Worm (Caenorhabditis elegans) whole organism, late embryonic: ENCODE results near the gene swt-2.

ENCODE experiments used
- C08G9.2 ChIP-seq: sonication (generic microtip); optimal IDR thresholded peaks from 2 replicates; lab custom pipeline; 2016; ENCODE audit warnings: mild to moderate bottlenecking, missing genetic modification characterization, moderate library complexity, missing compliant biosample characterization
- F13H6.1 ChIP-seq: sonication (generic microtip); optimal IDR thresholded peaks from 2 replicates; lab custom pipeline; 2016; ENCODE audit warnings: missing genetic modification characterization, missing compliant biosample characterization
- K02D7.2 ChIP-seq: sonication (generic microtip); optimal IDR thresholded peaks from 2 replicates; lab custom pipeline; 2017; ENCODE audit warnings: mild to moderate bottlenecking, missing genetic modification characterization, missing compliant biosample characterization
- K09A11.1 ChIP-seq: sonication (generic microtip); optimal IDR thresholded peaks from 2 replicates; lab custom pipeline; 2017; ENCODE audit warnings: antibody characterized with exemption, mild to moderate bottlenecking, missing genetic modification characterization, missing compliant biosample characterization; ENCODE audit not compliant: insufficient read depth
- ama-1 ChIP-seq: fragments of 150-350 bp; optimal IDR thresholded peaks from 2 replicates; lab custom pipeline; 2014
- ceh-18 ChIP-seq: sonication (generic microtip); optimal IDR thresholded peaks from 2 replicates; lab custom pipeline; 2016; ENCODE audit warnings: missing genetic modification characterization, missing compliant biosample characterization
- ceh-2 ChIP-seq: sonication (generic microtip); optimal IDR thresholded peaks from 2 replicates; lab custom pipeline; 2016; ENCODE audit warnings: missing genotype, missing genetic modification characterization, missing compliant biosample characterization
- ceh-22 ChIP-seq: sonication (generic microtip); optimal IDR thresholded peaks from 2 replicates; lab custom pipeline; 2017; ENCODE audit warnings: missing biosample characterization, missing genetic modification characterization
- ceh-31 ChIP-seq: sonication (generic microtip); optimal IDR thresholded peaks from 2 replicates; lab custom pipeline; 2016; ENCODE audit warnings: missing genetic modification characterization, missing compliant biosample characterization
- ceh-34 ChIP-seq: sonication (generic microtip); optimal IDR thresholded peaks from 2 replicates; lab custom pipeline; 2016; ENCODE audit warnings: mild to moderate bottlenecking, missing genetic modification characterization, missing compliant biosample characterization
- ceh-45 ChIP-seq: fragments of 200-800 bp; sonication (Bioruptor generic); IDR thresholded peaks from 2 replicates; pipeline ENCODE4 v1.3.6; 2022; ENCODE audit warnings: missing genetic modification reagents, missing genetic modification characterization, missing compliant biosample characterization
- ceh-6 ChIP-seq: fragments of 200-800 bp; sonication (Bioruptor generic); optimal IDR thresholded peaks from 2 replicates; lab custom pipeline; 2018; ENCODE audit warnings: mild to moderate bottlenecking, missing genetic modification characterization, missing compliant biosample characterization
- ceh-9 ChIP-seq: sonication (generic microtip); optimal IDR thresholded peaks from 2 replicates; lab custom pipeline; 2016; ENCODE audit warnings: mild to moderate bottlenecking, missing genetic modification characterization, inconsistent platforms, missing compliant biosample characterization
- che-1 ChIP-seq: sonication (generic microtip); optimal IDR thresholded peaks from 2 replicates; lab custom pipeline; 2016; ENCODE audit warnings: mild to moderate bottlenecking, missing genetic modification characterization, missing compliant biosample characterization
- dmd-4 ChIP-seq: sonication (generic microtip); optimal IDR thresholded peaks from 2 replicates; lab custom pipeline; 2016; ENCODE audit warnings: borderline replicate concordance, missing genetic modification characterization, missing compliant biosample characterization
- elt-2 ChIP-seq: sonication (generic microtip); optimal IDR thresholded peaks from 2 replicates; lab custom pipeline; 2016; ENCODE audit warnings: missing genetic modification reagents, missing genetic modification characterization, missing compliant biosample characterization
- elt-4 ChIP-seq: sonication (generic microtip); optimal IDR thresholded peaks from 2 replicates; lab custom pipeline; 2016; ENCODE audit warnings: missing genetic modification characterization, missing compliant biosample characterization
- ets-4 ChIP-seq: sonication (generic microtip); optimal IDR thresholded peaks from 2 replicates; lab custom pipeline; 2016; ENCODE audit warnings: missing genetic modification characterization, missing compliant biosample characterization
- hlh-6 ChIP-seq: sonication (generic microtip); optimal IDR thresholded peaks from 2 replicates; lab custom pipeline; 2016; ENCODE audit warnings: missing genotype, missing genetic modification characterization, missing compliant biosample characterization
- madf-2 ChIP-seq: sonication (generic microtip); optimal IDR thresholded peaks from 2 replicates; lab custom pipeline; 2017; ENCODE audit warnings: missing genetic modification characterization, missing compliant biosample characterization
- mec-3 ChIP-seq: sonication (generic microtip); optimal IDR thresholded peaks from 2 replicates; lab custom pipeline; 2016; ENCODE audit warnings: borderline replicate concordance, missing genetic modification characterization, missing compliant biosample characterization
- nhr-11 ChIP-seq: fragments of 150-350 bp; optimal IDR thresholded peaks from 2 replicates; lab custom pipeline; 2014; ENCODE audit warnings: missing biosample characterization, missing genetic modification characterization
- npax-4 ChIP-seq: sonication (generic microtip); optimal IDR thresholded peaks from 2 replicates; lab custom pipeline; 2016; ENCODE audit warnings: missing genetic modification characterization, missing compliant biosample characterization
- odd-2 ChIP-seq: sonication (generic microtip); optimal IDR thresholded peaks from 2 replicates; lab custom pipeline; 2017; ENCODE audit warnings: antibody characterized with exemption, mild to moderate bottlenecking, missing genetic modification characterization, missing compliant biosample characterization
- pat-9 ChIP-seq: fragments of 200-800 bp; sonication (Bioruptor generic); optimal IDR thresholded peaks from 2 replicates; lab custom pipeline; 2018; ENCODE audit warnings: mild to moderate bottlenecking, missing genetic modification characterization, moderate library complexity, missing compliant biosample characterization
- pax-1 ChIP-seq: fragments of 150-350 bp; optimal IDR thresholded peaks from 2 replicates; lab custom pipeline; 2014; ENCODE audit warnings: missing biosample characterization, missing genetic modification characterization
- pqm-1 ChIP-seq: sonication (generic microtip); optimal IDR thresholded peaks from 2 replicates; lab custom pipeline; 2016; ENCODE audit warnings: missing genetic modification characterization, missing compliant biosample characterization
- rnt-1 ChIP-seq: sonication (generic microtip); optimal IDR thresholded peaks from 2 replicates; lab custom pipeline; 2016; ENCODE audit warnings: missing genetic modification characterization, missing compliant biosample characterization
- sox-2 ChIP-seq: fragments of 200-800 bp; sonication (Bioruptor generic); IDR thresholded peaks from 2 replicates; pipeline ENCODE4 v1.3.6; 2022; ENCODE audit warnings: missing genetic modification reagents, missing genetic modification characterization, missing compliant biosample characterization
- sox-4 ChIP-seq: sonication (generic microtip); optimal IDR thresholded peaks from 2 replicates; lab custom pipeline; 2017; ENCODE audit warnings: mild to moderate bottlenecking, missing genetic modification characterization, inconsistent platforms, missing compliant biosample characterization
- tbx-7 ChIP-seq: sonication (generic microtip); optimal IDR thresholded peaks from 2 replicates; lab custom pipeline; 2016; ENCODE audit warnings: missing genotype, missing genetic modification characterization, missing compliant biosample characterization
- ttx-3 ChIP-seq: sonication (generic microtip); optimal IDR thresholded peaks from 2 replicates; lab custom pipeline; 2016; ENCODE audit warnings: missing genetic modification reagents, missing genetic modification characterization, missing compliant biosample characterization
- unc-3 ChIP-seq, 2 experiments: fragments of 200-800 bp in 1 of 2; sonication (Bioruptor generic) in 1 of 2; sonication (generic microtip) in 1 of 2; conservative IDR thresholded peaks in 1 of 2; optimal IDR thresholded peaks in 1 of 2; 2 replicates each; pipeline versions ENCODE4 v1.3.6 to Lab custom; 2016 to 2022; ENCODE audit warnings: missing compliant biosample characterization in 2 of 2, missing genetic modification characterization in 2 of 2, missing genetic modification reagents in 1 of 2
- unc-42 ChIP-seq: sonication (generic microtip); optimal IDR thresholded peaks from 2 replicates; lab custom pipeline; 2016; ENCODE audit warnings: missing genotype, missing genetic modification characterization, missing compliant biosample characterization
- unc-86 ChIP-seq: sonication (generic microtip); optimal IDR thresholded peaks from 2 replicates; lab custom pipeline; 2016; ENCODE audit warnings: missing genetic modification characterization, missing compliant biosample characterization
- ztf-16 ChIP-seq: sonication (generic microtip); optimal IDR thresholded peaks from 2 replicates; lab custom pipeline; 2017; ENCODE audit warnings: missing genetic modification characterization, missing compliant biosample characterization

The swt-2 gene

DNA sequence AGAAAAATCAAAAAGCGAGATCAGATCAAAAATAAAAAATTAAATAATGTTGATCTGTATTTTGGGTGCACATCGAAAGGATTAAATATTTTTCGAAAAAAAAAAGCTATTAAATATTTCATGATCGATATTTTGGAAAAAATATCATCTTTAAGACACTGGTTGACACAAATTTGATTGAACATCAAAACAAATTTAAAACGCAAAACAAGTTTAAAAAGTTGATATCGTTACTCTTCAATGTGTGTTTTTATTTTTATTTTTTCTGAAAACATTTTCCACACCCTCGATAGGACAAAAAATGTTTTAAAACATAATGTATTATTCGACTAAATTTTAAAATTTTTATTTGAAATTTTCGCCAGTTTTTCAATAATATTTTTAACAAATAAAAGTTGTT is 8.1 kb downstream of the swt-2 start, which contains the start of gene C54F6.12:
Gene C54F6.12 (minus strand): TSS at position 101 of the 400 bp plus-strand sequence.
- TF ChIP-seq ceh-18 (no peak), pax-1 (tag; lab: Kevin White, UChicago) (no peak), rnt-1 (tag; lab: Kevin White, UChicago) (no peak), sox-4 (no peak), pqm-1 (tag; lab: Kevin White, UChicago) (no peak), tbx-7 (tag; lab: Kevin White, UChicago) (no peak), sox-2 (no peak), ets-4 (tag; lab: Kevin White, UChicago) (no peak), pat-9 (tag; lab: Kevin White, UChicago) (no peak), ceh-6 (no peak), K09A11.1 (tag; lab: Kevin White, UChicago) (no peak), C08G9.2 (tag; lab: Kevin White, UChicago) (no peak), K02D7.2 (no peak), dmd-4 (tag; lab: Kevin White, UChicago) (no peak), ceh-34 (tag; lab: Kevin White, UChicago) (no peak), ceh-22 (tag; lab: Kevin White, UChicago) (no peak), unc-3 (GFP tag; conservative IDR thresholded peaks at IDR 0.05; lab: Robert Waterston, UW) (no peak), unc-3 (tag; optimal IDR thresholded peaks at IDR 0.05; lab: Kevin White, UChicago) (no peak), che-1 (tag; lab: Kevin White, UChicago) (no peak)

DNA sequence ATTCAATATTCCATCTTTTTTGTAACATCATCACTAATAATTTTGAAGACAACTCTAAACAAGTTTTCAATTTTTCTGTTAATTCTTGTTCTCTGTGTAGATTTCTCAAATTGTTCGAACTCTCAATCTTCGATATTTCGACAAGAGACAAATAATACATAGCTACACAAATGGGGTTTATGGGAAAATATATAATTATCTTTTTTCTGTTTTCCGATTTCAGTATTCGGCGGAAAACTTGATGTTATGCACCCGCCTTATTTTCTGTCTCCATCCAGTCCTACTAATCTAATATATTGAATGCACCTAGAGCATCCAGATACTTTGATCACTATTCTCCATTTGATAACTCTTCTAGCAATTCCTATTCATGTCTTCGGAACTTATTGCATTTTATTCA is 9.1 kb downstream of the swt-2 start, which contains the start of gene srh-268:
Gene srh-268 (plus strand): TSS at position 301 of the 400 bp plus-strand sequence.
- TF ChIP-seq K02D7.2 (no peak), sox-2 (no peak), mec-3 (tag; lab: Kevin White, UChicago) (no peak)

DNA sequence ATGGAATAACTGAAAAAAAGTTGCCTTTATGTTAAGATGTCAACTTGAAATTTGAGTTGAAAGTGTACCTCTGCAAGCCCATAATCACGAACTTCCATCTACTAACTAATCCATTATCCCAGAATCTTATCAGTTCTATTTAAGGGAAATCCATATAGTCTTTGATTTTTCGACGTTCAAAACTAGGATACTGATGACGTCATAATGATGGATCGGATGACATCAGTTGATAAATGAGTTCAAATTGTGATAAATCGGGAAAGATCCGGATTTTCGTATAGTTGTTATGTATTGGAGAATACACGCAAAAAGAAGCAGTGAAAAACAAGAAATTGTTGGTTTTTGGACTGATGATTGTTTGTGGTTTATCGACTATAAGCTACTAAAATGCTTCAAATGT is 13.8 kb downstream of the swt-2 start:
- TF ChIP-seq unc-42 (tag; lab: Kevin White, UChicago) (no peak), ceh-9 (tag; lab: Kevin White, UChicago) (no peak), nhr-11 (tag; lab: Kevin White, UChicago) (no peak), odd-2 (tag; lab: Kevin White, UChicago) (no peak), unc-3 (GFP tag; conservative IDR thresholded peaks at IDR 0.05; lab: Robert Waterston, UW) (no peak), unc-3 (tag; optimal IDR thresholded peaks at IDR 0.05; lab: Kevin White, UChicago) (no peak), sox-2 (no peak), ceh-45 (GFP tag; lab: Robert Waterston, UW) (no peak), ets-4 (tag; lab: Kevin White, UChicago) (no peak), ceh-31 (tag; lab: Kevin White, UChicago) (no peak), sox-4 (no peak), ztf-16 (tag; lab: Kevin White, UChicago) (no peak), F13H6.1 (tag; lab: Kevin White, UChicago) (no peak), ceh-22 (tag; lab: Kevin White, UChicago) (no peak), ceh-2 (tag; lab: Kevin White, UChicago) (no peak), ceh-34 (tag; lab: Kevin White, UChicago) (no peak), ttx-3 (tag; lab: Kevin White, UChicago) (no peak), K02D7.2 (no peak), unc-86 (tag; lab: Kevin White, UChicago) (no peak)
- TF ChIP-seq, all 69 proteins: peak for 0

DNA sequence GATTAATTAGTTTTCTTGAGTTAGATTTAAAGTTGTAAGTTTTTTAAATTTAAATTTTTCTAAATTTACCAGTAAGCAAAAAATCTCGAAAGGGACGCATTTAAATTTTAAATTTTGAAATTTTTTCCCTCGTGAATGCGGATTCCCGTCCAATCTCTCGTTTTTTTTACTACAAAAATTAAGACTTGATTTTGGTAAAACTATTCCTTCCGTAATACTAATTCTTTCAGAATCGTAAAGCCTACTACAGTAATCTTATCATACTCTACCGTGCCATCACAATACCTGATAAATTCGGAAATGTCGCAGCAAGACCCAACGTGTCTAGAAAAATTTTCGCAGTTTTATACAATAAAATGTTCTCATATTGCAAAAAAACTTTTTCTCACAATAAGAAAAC is 15.2 kb downstream of the swt-2 start, which contains the start of the genes C54F6.19 and nhx-3:
Gene C54F6.19 (plus strand): TSS at position 301 of the 400 bp plus-strand sequence.
Gene nhx-3 (minus strand): TSS at position 337 of the 400 bp plus-strand sequence.
- no peak for TF ChIP-seq ceh-2 (tag; lab: Kevin White, UChicago)
- no peak for TF ChIP-seq ama-1 (lab: Kevin White, UChicago)
- no peak for TF ChIP-seq ttx-3 (tag; lab: Kevin White, UChicago)
- no peak for TF ChIP-seq madf-2 (tag; lab: Kevin White, UChicago)
- TF ChIP-seq pqm-1 (tag; lab: Kevin White, UChicago) = no peak
- TF ChIP-seq hlh-6 = no peak
- TF ChIP-seq elt-4 (tag; lab: Kevin White, UChicago) = no peak
- no peak for TF ChIP-seq pax-1 (tag; lab: Kevin White, UChicago)
- TF ChIP-seq elt-2 = no peak
- TF ChIP-seq unc-3 (GFP tag; conservative IDR thresholded peaks at IDR 0.05; lab: Robert Waterston, UW) = no peak
- TF ChIP-seq unc-3 (tag; optimal IDR thresholded peaks at IDR 0.05; lab: Kevin White, UChicago) = no peak
- no peak for TF ChIP-seq npax-4 (tag; lab: Kevin White, UChicago)
- no peak for TF ChIP-seq ceh-34 (tag; lab: Kevin White, UChicago)
- no peak for TF ChIP-seq dmd-4 (tag; lab: Kevin White, UChicago)
- no peak for TF ChIP-seq ceh-18
